Worm (Caenorhabditis elegans) whole organism, L1 larva: ENCODE data around the gene slcr-46.2.

ENCODE experiments used
- C16A3.4 ChIP-seq: fragments of 150-350 bp; optimal IDR thresholded peaks from 2 replicates; lab custom pipeline; 2014; ENCODE audit warnings: missing biosample characterization, missing genetic modification characterization
- Y116A8C.19 ChIP-seq: sonication (generic microtip); optimal IDR thresholded peaks from 2 replicates; lab custom pipeline; 2016; ENCODE audit warnings: missing compliant biosample characterization, missing genetic modification characterization, borderline replicate concordance
- aha-1 ChIP-seq: fragments of 150-350 bp; optimal IDR thresholded peaks from 2 replicates; lab custom pipeline; 2014; ENCODE audit warnings: missing biosample characterization, missing genetic modification characterization
- alr-1 ChIP-seq: fragments of 200-800 bp; sonication (Bioruptor generic); optimal IDR thresholded peaks from 2 replicates; lab custom pipeline; 2018; ENCODE audit warnings: borderline replicate concordance, mild to moderate bottlenecking, missing genetic modification characterization, missing compliant biosample characterization
- aly-2 ChIP-seq: fragments of 150-350 bp; optimal IDR thresholded peaks from 2 replicates; lab custom pipeline; 2014; ENCODE audit warnings: missing biosample characterization, missing genetic modification characterization
- blmp-1 ChIP-seq: fragments of 150-350 bp; optimal IDR thresholded peaks from 2 replicates; lab custom pipeline; 2014; ENCODE audit warnings: missing biosample characterization, missing genetic modification characterization
- ceh-90 ChIP-seq: sonication (generic microtip); optimal IDR thresholded peaks from 2 replicates; lab custom pipeline; 2016; ENCODE audit warnings: missing genetic modification characterization, missing compliant biosample characterization
- dpl-1 ChIP-seq, 3 experiments: fragments of 150-350 bp in 2 of 3; sonication (generic microtip) in 1 of 3; optimal IDR thresholded peaks; 2 replicates each; lab custom pipeline; 2014 to 2017; ENCODE audit warnings: missing biosample characterization in 3 of 3, missing genetic modification characterization in 3 of 3, missing genetic modification reagents in 3 of 3
- dsc-1 ChIP-seq: sonication (generic microtip); optimal IDR thresholded peaks from 2 replicates; lab custom pipeline; 2016; ENCODE audit warnings: mild to moderate bottlenecking, missing genetic modification characterization, missing compliant biosample characterization
- efl-1 ChIP-seq, 4 experiments: fragments of 150-350 bp; optimal IDR thresholded peaks in 3 of 4; peaks in 1 of 4; 1 replicate in 1 of 4; 2 replicates in 3 of 4; lab custom pipeline; 2014; ENCODE audit warnings: missing biosample characterization in 2 of 4, missing genetic modification characterization in 2 of 4, missing genetic modification reagents in 2 of 4
- egl-13 ChIP-seq: sonication (generic microtip); optimal IDR thresholded peaks from 2 replicates; lab custom pipeline; 2016; ENCODE audit warnings: missing genotype, missing genetic modification reagents, missing genetic modification characterization, missing compliant biosample characterization
- elt-3 ChIP-seq, 6 experiments: fragments of 150-350 bp in 1 of 6; sonication (generic microtip); optimal IDR thresholded peaks; 2 replicates each; lab custom pipeline; 2017 to 2018; ENCODE audit warnings: missing biosample characterization in 6 of 6, missing genetic modification characterization in 6 of 6, inconsistent platforms in 1 of 6
- ets-5 ChIP-seq: fragments of 200-800 bp; sonication (Bioruptor generic); IDR thresholded peaks from 2 replicates; pipeline ENCODE4 v1.3.6; 2022; ENCODE audit warnings: missing genetic modification characterization, missing compliant biosample characterization
- fkh-10 ChIP-seq: sonication (generic microtip); optimal IDR thresholded peaks from 2 replicates; lab custom pipeline; 2017; ENCODE audit warnings: missing biosample characterization, missing genetic modification reagents, missing genetic modification characterization
- fkh-8 ChIP-seq: sonication (generic microtip); optimal IDR thresholded peaks from 2 replicates; lab custom pipeline; 2016; ENCODE audit warnings: mild to moderate bottlenecking, missing genetic modification characterization, missing compliant biosample characterization
- grh-1 ChIP-seq: fragments of 200-800 bp; sonication (Bioruptor generic); IDR thresholded peaks from 2 replicates; pipeline ENCODE4 v1.3.6; 2022; ENCODE audit warnings: missing genetic modification reagents, missing genetic modification characterization, missing compliant biosample characterization
- hlh-17 ChIP-seq: fragments of 200-800 bp; sonication (Bioruptor generic); optimal IDR thresholded peaks from 2 replicates; lab custom pipeline; 2018; ENCODE audit warnings: missing genetic modification characterization, mild to moderate bottlenecking, missing compliant biosample characterization, moderate library complexity, borderline replicate concordance
- hlh-4 ChIP-seq: sonication (generic microtip); optimal IDR thresholded peaks from 2 replicates; lab custom pipeline; 2016; ENCODE audit warnings: mild to moderate bottlenecking, missing genetic modification characterization, missing compliant biosample characterization
- hpl-2 ChIP-seq: fragments of 150-350 bp; optimal IDR thresholded peaks from 2 replicates; lab custom pipeline; 2014; ENCODE audit warnings: missing biosample characterization, missing genetic modification reagents, missing genetic modification characterization
- isw-1 ChIP-seq: fragments of 200-800 bp; sonication (Bioruptor generic); IDR thresholded peaks from 2 replicates; pipeline ENCODE4 v1.3.6; 2022; ENCODE audit warnings: missing genetic modification characterization, missing compliant biosample characterization
- jun-1 ChIP-seq: fragments of 150-350 bp; optimal IDR thresholded peaks from 2 replicates; lab custom pipeline; 2014; ENCODE audit warnings: missing biosample characterization, missing genetic modification reagents, missing genetic modification characterization
- lin-13 ChIP-seq: fragments of 150-350 bp; optimal IDR thresholded peaks from 2 replicates; lab custom pipeline; 2014; ENCODE audit warnings: missing biosample characterization, missing genetic modification reagents, missing genetic modification characterization
- lin-14 ChIP-seq: fragments of 200-800 bp; sonication (Bioruptor generic); optimal IDR thresholded peaks from 2 replicates; lab custom pipeline; 2018; ENCODE audit warnings: mild to moderate bottlenecking, missing genetic modification characterization, moderate library complexity, missing compliant biosample characterization
- lin-15B ChIP-seq: fragments of 150-350 bp; sonication (generic microtip); optimal IDR thresholded peaks from 3 replicates; lab custom pipeline; 2014; ENCODE audit warnings: missing biosample characterization, missing genetic modification characterization
- lin-35 ChIP-seq, 2 experiments: fragments of 150-350 bp; optimal IDR thresholded peaks; 2 replicates each; lab custom pipeline; 2014; ENCODE audit warnings: missing biosample characterization in 2 of 2, missing genetic modification characterization in 2 of 2, missing genetic modification reagents in 2 of 2
- lin-39 ChIP-seq: fragments of 150-350 bp; optimal IDR thresholded peaks from 2 replicates; lab custom pipeline; 2014; ENCODE audit warnings: missing biosample characterization, missing genetic modification reagents, missing genetic modification characterization
- mab-9 ChIP-seq: fragments of 200-800 bp; sonication (Bioruptor generic); IDR thresholded peaks from 2 replicates; pipeline ENCODE4 v1.3.6; 2022; ENCODE audit warnings: missing genetic modification reagents, missing genetic modification characterization, missing compliant biosample characterization
- mef-2 ChIP-seq: fragments of 150-350 bp; optimal IDR thresholded peaks from 2 replicates; lab custom pipeline; 2014; ENCODE audit warnings: missing biosample characterization, missing genetic modification characterization
- mep-1 ChIP-seq: fragments of 150-350 bp; optimal IDR thresholded peaks from 2 replicates; lab custom pipeline; 2014; ENCODE audit warnings: missing biosample characterization, missing genetic modification characterization
- nhr-12 ChIP-seq: sonication (generic microtip); optimal IDR thresholded peaks from 2 replicates; lab custom pipeline; 2017; ENCODE audit warnings: missing biosample characterization, missing genetic modification characterization
- nhr-19 ChIP-seq: fragments of 200-800 bp; sonication (Bioruptor generic); conservative IDR thresholded peaks from 2 replicates; pipeline ENCODE4 v1.3.6; 2022; ENCODE audit warnings: missing genetic modification characterization, missing compliant biosample characterization
- nhr-71 ChIP-seq: sonication (generic microtip); optimal IDR thresholded peaks from 2 replicates; lab custom pipeline; 2016; ENCODE audit warnings: mild to moderate bottlenecking, missing genetic modification characterization, moderate library complexity, missing compliant biosample characterization
- nhr-76 ChIP-seq: sonication (generic microtip); optimal IDR thresholded peaks from 2 replicates; lab custom pipeline; 2017; ENCODE audit warnings: missing biosample characterization, missing genetic modification characterization
- nhr-77 ChIP-seq: fragments of 150-350 bp; optimal IDR thresholded peaks from 2 replicates; lab custom pipeline; 2014; ENCODE audit warnings: missing biosample characterization, missing genetic modification characterization
- nhr-90 ChIP-seq: sonication (generic microtip); optimal IDR thresholded peaks from 2 replicates; lab custom pipeline; 2016; ENCODE audit warnings: mild to moderate bottlenecking, missing genetic modification characterization, missing compliant biosample characterization; ENCODE audit not compliant: poor library complexity
- rnt-1 ChIP-seq: sonication (generic microtip); optimal IDR thresholded peaks from 2 replicates; lab custom pipeline; 2016; ENCODE audit warnings: mild to moderate bottlenecking, missing genetic modification characterization, moderate library complexity, missing compliant biosample characterization
- skn-1 ChIP-seq: fragments of 150-350 bp; optimal IDR thresholded peaks from 2 replicates; lab custom pipeline; 2014; ENCODE audit warnings: missing biosample characterization, missing genetic modification characterization
- snpc-4 ChIP-seq: fragments of 150-350 bp; optimal IDR thresholded peaks from 2 replicates; lab custom pipeline; 2014; ENCODE audit warnings: missing biosample characterization, missing genetic modification characterization
- snu-23 ChIP-seq: sonication (generic microtip); optimal IDR thresholded peaks from 2 replicates; lab custom pipeline; 2016; ENCODE audit warnings: missing genetic modification characterization, missing compliant biosample characterization
- sox-4 ChIP-seq: sonication (generic microtip); optimal IDR thresholded peaks from 2 replicates; lab custom pipeline; 2016; ENCODE audit warnings: missing genetic modification characterization, missing compliant biosample characterization
- sptf-1 ChIP-seq: fragments of 150-350 bp; optimal IDR thresholded peaks from 2 replicates; lab custom pipeline; 2014; ENCODE audit warnings: missing biosample characterization, missing genetic modification characterization
- swsn-7 ChIP-seq: sonication (generic microtip); optimal IDR thresholded peaks from 2 replicates; lab custom pipeline; 2016; ENCODE audit warnings: missing genetic modification characterization, missing compliant biosample characterization
- unc-30 ChIP-seq: sonication (generic microtip); optimal IDR thresholded peaks from 2 replicates; lab custom pipeline; 2017; ENCODE audit warnings: missing biosample characterization, missing genetic modification characterization
- unc-98 ChIP-seq: fragments of 200-800 bp; sonication (Bioruptor generic); IDR thresholded peaks from 2 replicates; pipeline ENCODE4 v1.3.6; 2022; ENCODE audit warnings: missing genetic modification characterization, missing compliant biosample characterization
- zag-1 ChIP-seq: fragments of 150-350 bp; optimal IDR thresholded peaks from 2 replicates; lab custom pipeline; 2014; ENCODE audit warnings: missing biosample characterization, missing genetic modification characterization
- ztf-4 ChIP-seq: fragments of 150-350 bp; optimal IDR thresholded peaks from 2 replicates; lab custom pipeline; 2014; ENCODE audit warnings: missing biosample characterization, missing genetic modification characterization

Gene slcr-46.2

DNA sequence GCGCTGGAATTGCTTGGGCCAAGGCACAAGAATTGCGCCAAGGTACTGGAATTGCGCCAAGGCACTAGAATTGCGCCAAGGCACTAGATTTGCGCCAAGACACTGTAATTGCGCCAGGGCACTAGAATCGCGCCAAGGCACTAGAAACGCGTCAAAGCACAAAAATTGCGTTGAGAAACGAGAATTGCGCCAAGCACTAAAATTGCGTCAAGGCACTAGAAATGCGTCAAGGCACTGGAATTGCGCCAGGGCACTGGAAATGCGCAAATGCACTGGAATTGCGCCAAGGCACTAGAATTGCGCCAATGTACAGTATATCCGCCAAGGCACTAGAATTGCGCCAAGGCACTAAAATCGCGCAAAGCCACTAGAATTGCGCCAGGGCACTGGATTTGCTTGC lies 18.2 kb downstream of the slcr-46.2 start:
- TF ChIP-seq snu-23 (GFP tag; lab: Kevin White, UChicago) (no peak), nhr-19 (GFP tag; lab: Robert Waterston, UW) (no peak), lin-14 (GFP tag; lab: Kevin White, UChicago) (no peak), blmp-1 (tag; lab: Kevin White, UChicago) (no peak), Y116A8C.19 (no peak), nhr-71 (tag; lab: Kevin White, UChicago) (no peak), nhr-90 (no peak), lin-15B (tag; lab: Kevin White, UChicago) (no peak)

DNA sequence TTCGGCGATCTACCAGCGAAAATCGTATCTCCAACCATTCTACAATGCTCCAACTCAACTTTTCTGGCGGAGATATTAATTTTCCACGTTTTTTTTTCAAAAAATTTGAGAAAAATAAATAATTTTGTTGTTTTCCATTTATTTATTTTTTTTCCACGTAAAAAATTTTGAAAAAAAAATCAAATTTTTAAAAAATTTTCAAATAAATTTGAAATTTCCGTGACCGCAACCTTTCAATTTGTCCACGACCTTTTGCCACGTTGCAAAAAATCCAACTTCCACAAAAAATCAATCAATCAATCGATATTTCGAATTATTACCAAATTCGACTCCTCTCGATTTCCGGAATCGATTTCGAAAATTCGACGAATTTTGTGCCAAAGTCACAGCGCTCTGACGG lies 18.7 kb downstream of the slcr-46.2 start, which contains the start of gene Y43F8A.2:
Y43F8A.2 (plus strand) TSS at position 301 of the 400 bp plus-strand sequence.
- TF ChIP-seq fkh-8 (tag; lab: Kevin White, UChicago) = no peak
- TF ChIP-seq ztf-4 (tag; lab: Kevin White, UChicago) = no peak
- no peak for TF ChIP-seq sptf-1 (tag; lab: Kevin White, UChicago)
- TF ChIP-seq elt-3 (tag; optimal IDR thresholded peaks at IDR 0.05; lab: Kevin White, UChicago) = no peak
- no peak for TF ChIP-seq nhr-12
- no peak for TF ChIP-seq hlh-17
- TF ChIP-seq mef-2 = no peak
- TF ChIP-seq efl-1 (optimal IDR thresholded peaks at IDR 0.05; lab: Kevin White, UChicago) = no peak
- TF ChIP-seq efl-1 (GFP tag; optimal IDR thresholded peaks at IDR 0.05 in 1 of 2; lab: Kevin White, UChicago) = no peak

- no peak for TF ChIP-seq snpc-4
- TF ChIP-seq rnt-1 (tag; lab: Kevin White, UChicago) = no peak
- no peak for TF ChIP-seq alr-1 (tag; lab: Kevin White, UChicago)
- TF ChIP-seq ceh-90 = no peak
- no peak for TF ChIP-seq lin-39
- TF ChIP-seq nhr-90 = no peak
- TF ChIP-seq nhr-71 (tag; lab: Kevin White, UChicago) = no peak
- no peak for TF ChIP-seq unc-30 (tag; lab: Kevin White, UChicago)
- TF ChIP-seq isw-1 (GFP tag; lab: Robert Waterston, UW) = no peak
- TF ChIP-seq zag-1 (tag; lab: Kevin White, UChicago) = no peak
- TF ChIP-seq hpl-2 (GFP tag; lab: Kevin White, UChicago) = no peak
- no peak for TF ChIP-seq jun-1 (tag; lab: Kevin White, UChicago)
- no peak for TF ChIP-seq lin-35 (GFP tag; optimal IDR thresholded peaks at IDR 0.05; lab: Kevin White, UChicago)
- no peak for TF ChIP-seq unc-98
- no peak for TF ChIP-seq aha-1 (tag; lab: Kevin White, UChicago)
- no peak for TF ChIP-seq mep-1 (tag; lab: Kevin White, UChicago)
- TF ChIP-seq nhr-76 (tag; lab: Kevin White, UChicago) = no peak
- TF ChIP-seq sox-4 (tag; lab: Kevin White, UChicago) = no peak
- TF ChIP-seq skn-1 (tag; lab: Kevin White, UChicago) = no peak
- no peak for TF ChIP-seq nhr-77
These were observed 19.7 kb downstream of the slcr-46.2 start, which contains the start of gene Y43F8A.1 for ce11 chrV:19370189-19370588. TSS of gene Y43F8A.1 (plus strand) at chrV:19370489.

ce11 chrV:19362568-19362967 lies 27.4 kb downstream of the slcr-46.2 start, which contains the start of gene C14B4.2:
TSS of gene C14B4.2 (minus strand) at chrV:19362668.
- no peak for TF ChIP-seq grh-1 (GFP tag; lab: Robert Waterston, UW)
- TF ChIP-seq C16A3.4 (tag; lab: Kevin White, UChicago) = no peak
- no peak for TF ChIP-seq fkh-8 (tag; lab: Kevin White, UChicago)
- TF ChIP-seq nhr-76 (tag; lab: Kevin White, UChicago) = no peak
- no peak for TF ChIP-seq lin-39
- no peak for TF ChIP-seq dsc-1
- no peak for TF ChIP-seq hlh-4 (tag; lab: Kevin White, UChicago)
- no peak for TF ChIP-seq fkh-10 (GFP tag; lab: Kevin White, UChicago)
- TF ChIP-seq swsn-7 (tag; lab: Kevin White, UChicago) = no peak
- TF ChIP-seq aha-1 (tag; lab: Kevin White, UChicago) = no peak
- TF ChIP-seq ets-5 = no peak
- no peak for TF ChIP-seq dpl-1 (GFP tag; optimal IDR thresholded peaks at IDR 0.05; lab: Kevin White, UChicago)
- TF ChIP-seq egl-13 (tag; lab: Kevin White, UChicago) = no peak
- TF ChIP-seq ceh-90 = no peak
- no peak for TF ChIP-seq mab-9 (GFP tag; lab: Robert Waterston, UW)
- TF ChIP-seq lin-13 = no peak
- TF ChIP-seq aly-2 (tag; lab: Kevin White, UChicago) = no peak
- no peak for TF ChIP-seq skn-1 (tag; lab: Kevin White, UChicago)
